Worm (Caenorhabditis elegans) whole organism, late embryonic: ENCODE results near the gene clec-167.

Experiments used
- K02D7.2 ChIP-seq: sonication (generic microtip); optimal IDR thresholded peaks from 2 replicates; lab custom pipeline; 2017; ENCODE audit warnings: mild to moderate bottlenecking, missing genetic modification characterization, missing compliant biosample characterization
- ama-1 ChIP-seq: fragments of 150-350 bp; optimal IDR thresholded peaks from 2 replicates; lab custom pipeline; 2014
- ceh-31 ChIP-seq: sonication (generic microtip); optimal IDR thresholded peaks from 2 replicates; lab custom pipeline; 2016; ENCODE audit warnings: missing genetic modification characterization, missing compliant biosample characterization
- fkh-10 ChIP-seq: fragments of 150-350 bp; optimal IDR thresholded peaks from 2 replicates; lab custom pipeline; 2014; ENCODE audit warnings: missing biosample characterization, missing genetic modification reagents, missing genetic modification characterization
- lin-11 ChIP-seq: fragments of 200-800 bp; sonication (Bioruptor generic); optimal IDR thresholded peaks from 2 replicates; lab custom pipeline; 2018; ENCODE audit warnings: mild to moderate bottlenecking, missing genetic modification characterization, missing compliant biosample characterization
- nfya-1 ChIP-seq: sonication (generic microtip); optimal IDR thresholded peaks from 2 replicates; lab custom pipeline; 2017; ENCODE audit warnings: missing genetic modification characterization, mild to moderate bottlenecking, missing compliant biosample characterization, antibody characterized with exemption, moderate library complexity
- nhr-11 ChIP-seq: fragments of 150-350 bp; optimal IDR thresholded peaks from 2 replicates; lab custom pipeline; 2014; ENCODE audit warnings: missing biosample characterization, missing genetic modification characterization
- nhr-232 ChIP-seq: sonication (generic microtip); optimal IDR thresholded peaks from 2 replicates; lab custom pipeline; 2016; ENCODE audit warnings: missing genetic modification characterization, missing compliant biosample characterization
- pha-2 ChIP-seq: sonication (generic microtip); optimal IDR thresholded peaks from 2 replicates; lab custom pipeline; 2017; ENCODE audit warnings: mild to moderate bottlenecking, missing genetic modification characterization, missing compliant biosample characterization
- sox-2 ChIP-seq: fragments of 200-800 bp; sonication (Bioruptor generic); IDR thresholded peaks from 2 replicates; pipeline ENCODE4 v1.3.6; 2022; ENCODE audit warnings: missing genetic modification reagents, missing genetic modification characterization, missing compliant biosample characterization

DNA sequence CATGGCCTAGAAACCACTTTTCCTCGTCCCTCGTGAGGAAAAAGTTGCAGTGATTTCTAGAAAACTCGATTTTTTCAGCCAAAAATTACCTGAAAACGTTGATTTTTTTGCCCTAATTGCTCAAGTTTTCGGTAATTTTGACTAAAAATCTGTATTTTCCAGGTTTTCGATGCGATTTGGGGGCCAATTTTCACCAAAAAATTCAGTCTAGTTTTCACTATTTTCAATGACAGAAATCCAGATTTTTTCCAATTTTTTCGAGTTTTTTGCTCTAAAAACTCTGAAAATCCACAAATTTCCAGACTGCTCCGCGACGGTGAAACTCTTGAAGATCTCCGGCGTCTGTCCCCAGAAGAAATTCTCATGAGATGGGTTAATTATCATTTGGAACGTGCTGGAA is 33.8 kb upstream of the clec-167 start, which contains the start of gene plst-1:
- TF ChIP-seq sox-2 (no peak), ceh-31 (tag; lab: Kevin White, UChicago) (no peak), nhr-11 (tag; lab: Kevin White, UChicago) (no peak), K02D7.2 (tag; lab: Kevin White, UChicago) (no peak), lin-11 (no peak), nfya-1 (tag; lab: Kevin White, UChicago) (no peak), ama-1 (no peak), nhr-232 (tag; lab: Kevin White, UChicago) (no peak), fkh-10 (GFP tag; lab: Kevin White, UChicago) (no peak), pha-2 (no peak)
